Fruit fly (Drosophila melanogaster): Measurements from ENCODE around the gene CG42590.

DNA sequence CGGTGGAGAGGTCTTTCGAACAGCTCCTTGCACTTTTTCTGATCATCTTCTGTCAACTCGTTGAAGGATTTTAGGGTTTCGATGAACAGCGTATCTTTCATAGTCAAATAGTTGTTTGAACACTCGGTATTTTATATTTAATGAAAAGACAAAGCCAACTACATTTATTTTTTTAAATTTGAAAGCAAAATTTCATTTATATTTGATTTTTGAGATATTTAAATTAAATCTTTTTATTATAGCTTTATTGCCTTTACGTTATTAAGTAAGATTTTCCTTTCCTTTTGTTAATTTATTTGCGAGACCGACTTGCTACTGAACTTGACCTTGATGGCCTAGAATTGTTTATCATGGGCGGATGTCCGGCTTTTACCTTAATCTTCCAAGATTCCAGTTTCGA is at the start of gene CG42590:
- TF ChIP-seq HLH4C (GFP tag; IDR thresholded peaks at IDR 0.05; ENCODE audit: partially characterized antibody) (no peak), CG16779 (GFP tag; IDR thresholded peaks at IDR 0.05) (no peak), Trl (optimal IDR thresholded peaks at IDR 0.05) (no peak), Trl (GFP tag; optimal IDR thresholded peaks at IDR 0.05) (no peak), pan (optimal IDR thresholded peaks at IDR 0.05) (no peak), pan (GFP tag; optimal IDR thresholded peaks at IDR 0.05 in 1 of 2, IDR thresholded peaks at IDR 0.05 in 1 of 2) (no peak)

Data from whole organism, embryonic.